Worm (Caenorhabditis elegans) whole organism, L3 larva: ENCODE results near the gene Y59A8B.24.

Experiments used
- ZK546.5 ChIP-seq: sonication (generic microtip); optimal IDR thresholded peaks from 2 replicates; lab custom pipeline; 2017; ENCODE audit warnings: missing biosample characterization, missing genetic modification characterization
- ceh-82 ChIP-seq: fragments of 150-350 bp; optimal IDR thresholded peaks from 2 replicates; lab custom pipeline; 2014; ENCODE audit warnings: missing biosample characterization, missing genetic modification characterization
- egl-5 ChIP-seq: fragments of 150-350 bp; optimal IDR thresholded peaks from 2 replicates; lab custom pipeline; 2017; ENCODE audit warnings: missing biosample characterization, missing genetic modification reagents, missing genetic modification characterization, inconsistent platforms
- elt-2 ChIP-seq: sonication (generic microtip); optimal IDR thresholded peaks from 2 replicates; lab custom pipeline; 2016; ENCODE audit warnings: missing genetic modification reagents, mild to moderate bottlenecking, missing genetic modification characterization, missing compliant biosample characterization
- nhr-11 ChIP-seq: fragments of 150-350 bp; optimal IDR thresholded peaks from 2 replicates; lab custom pipeline; 2014; ENCODE audit warnings: missing biosample characterization, missing genetic modification characterization
- ztf-11 ChIP-seq: fragments of 150-350 bp; optimal IDR thresholded peaks from 2 replicates; lab custom pipeline; 2014; ENCODE audit warnings: missing biosample characterization, missing genetic modification characterization

DNA sequence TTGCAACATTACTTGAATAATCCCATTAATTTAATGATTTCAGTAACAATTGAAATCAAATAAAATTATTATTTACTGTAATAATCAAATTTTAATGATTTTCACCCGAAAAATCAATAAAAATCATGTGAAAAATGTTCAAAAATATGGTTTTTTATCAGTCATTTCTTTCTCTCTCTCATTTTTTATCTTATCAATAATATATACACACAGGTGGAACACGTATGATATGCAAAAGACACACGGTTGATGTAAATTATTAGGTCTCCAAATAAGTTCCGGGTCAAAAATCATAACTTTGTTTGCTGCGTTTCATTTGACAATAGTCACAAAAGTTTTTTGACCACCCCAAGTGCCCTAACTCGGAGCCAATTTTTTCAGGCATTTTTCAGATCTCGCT is 26.5 kb downstream of the Y59A8B.24 start:
- no peak for TF ChIP-seq ceh-82
- no peak for TF ChIP-seq egl-5
- TF ChIP-seq ztf-11 (tag; lab: Kevin White, UChicago), result no peak
- TF ChIP-seq ZK546.5, result no peak
- TF ChIP-seq nhr-11, result no peak
- peak; percentile 88 for TF ChIP-seq elt-2 (tag; lab: Kevin White, UChicago)
